Worm (Caenorhabditis elegans) whole organism, L1 larva: Measurements from ENCODE around the gene arrd-7.

Experiments
- C04F5.9 ChIP-seq: sonication (generic microtip); optimal IDR thresholded peaks from 2 replicates; lab custom pipeline; 2016; ENCODE audit warnings: missing genetic modification characterization, missing compliant biosample characterization
- C34B4.2 ChIP-seq: sonication (generic microtip); optimal IDR thresholded peaks from 2 replicates; lab custom pipeline; 2017; ENCODE audit warnings: mild to moderate bottlenecking, missing genetic modification characterization, missing compliant biosample characterization
- F16B12.6 ChIP-seq: fragments of 150-350 bp; optimal IDR thresholded peaks from 2 replicates; lab custom pipeline; 2014; ENCODE audit warnings: missing biosample characterization, missing genetic modification characterization
- aha-1 ChIP-seq: fragments of 150-350 bp; optimal IDR thresholded peaks from 2 replicates; lab custom pipeline; 2014; ENCODE audit warnings: missing biosample characterization, missing genetic modification characterization
- alr-1 ChIP-seq: fragments of 200-800 bp; sonication (Bioruptor generic); optimal IDR thresholded peaks from 2 replicates; lab custom pipeline; 2018; ENCODE audit warnings: borderline replicate concordance, mild to moderate bottlenecking, missing genetic modification characterization, missing compliant biosample characterization
- aly-2 ChIP-seq: fragments of 150-350 bp; optimal IDR thresholded peaks from 2 replicates; lab custom pipeline; 2014; ENCODE audit warnings: missing biosample characterization, missing genetic modification characterization
- ama-1 ChIP-seq: fragments of 150-350 bp; optimal IDR thresholded peaks from 2 replicates; lab custom pipeline; 2014
- blmp-1 ChIP-seq: fragments of 150-350 bp; optimal IDR thresholded peaks from 2 replicates; lab custom pipeline; 2014; ENCODE audit warnings: missing biosample characterization, missing genetic modification characterization
- ceh-63 ChIP-seq: fragments of 200-800 bp; sonication (Bioruptor generic); optimal IDR thresholded peaks from 2 replicates; lab custom pipeline; 2018; ENCODE audit warnings: mild to moderate bottlenecking, missing genetic modification characterization, missing compliant biosample characterization
- ceh-8 ChIP-seq: fragments of 200-800 bp; sonication (Bioruptor generic); optimal IDR thresholded peaks from 2 replicates; lab custom pipeline; 2018; ENCODE audit warnings: mild to moderate bottlenecking, missing genetic modification characterization, moderate library complexity, missing compliant biosample characterization
- ceh-88 ChIP-seq: fragments of 200-800 bp; sonication (Bioruptor generic); IDR thresholded peaks from 2 replicates; pipeline ENCODE4 v1.3.6; 2022; ENCODE audit warnings: missing genetic modification characterization, missing compliant biosample characterization
- dpl-1 ChIP-seq, 3 experiments: fragments of 150-350 bp in 2 of 3; sonication (generic microtip) in 1 of 3; optimal IDR thresholded peaks; 2 replicates each; lab custom pipeline; 2014 to 2017; ENCODE audit warnings: missing biosample characterization in 3 of 3, missing genetic modification characterization in 3 of 3, missing genetic modification reagents in 3 of 3
- efl-1 ChIP-seq, 4 experiments: fragments of 150-350 bp; optimal IDR thresholded peaks in 3 of 4; peaks in 1 of 4; 1 replicate in 1 of 4; 2 replicates in 3 of 4; lab custom pipeline; 2014; ENCODE audit warnings: missing biosample characterization in 2 of 4, missing genetic modification characterization in 2 of 4, missing genetic modification reagents in 2 of 4
- efl-3 ChIP-seq: fragments of 200-800 bp; sonication (Bioruptor generic); optimal IDR thresholded peaks from 2 replicates; lab custom pipeline; 2018; ENCODE audit warnings: mild to moderate bottlenecking, missing genetic modification characterization, missing compliant biosample characterization
- egl-27 ChIP-seq, 2 experiments: fragments of 150-350 bp in 1 of 2; sonication (generic microtip); optimal IDR thresholded peaks; 3 replicates each; lab custom pipeline; 2017 to 2018; ENCODE audit warnings: missing biosample characterization in 2 of 2, missing genetic modification characterization in 2 of 2, missing genetic modification reagents in 2 of 2
- ets-5 ChIP-seq: fragments of 200-800 bp; sonication (Bioruptor generic); IDR thresholded peaks from 2 replicates; pipeline ENCODE4 v1.3.6; 2022; ENCODE audit warnings: missing genetic modification characterization, missing compliant biosample characterization
- fkh-8 ChIP-seq: sonication (generic microtip); optimal IDR thresholded peaks from 2 replicates; lab custom pipeline; 2016; ENCODE audit warnings: mild to moderate bottlenecking, missing genetic modification characterization, missing compliant biosample characterization
- fos-1 ChIP-seq: fragments of 150-350 bp; optimal IDR thresholded peaks from 2 replicates; lab custom pipeline; 2014; ENCODE audit warnings: missing biosample characterization, missing genetic modification characterization
- hlh-17 ChIP-seq: fragments of 200-800 bp; sonication (Bioruptor generic); optimal IDR thresholded peaks from 2 replicates; lab custom pipeline; 2018; ENCODE audit warnings: missing genetic modification characterization, mild to moderate bottlenecking, missing compliant biosample characterization, moderate library complexity, borderline replicate concordance
- hpl-2 ChIP-seq: fragments of 150-350 bp; optimal IDR thresholded peaks from 2 replicates; lab custom pipeline; 2014; ENCODE audit warnings: missing biosample characterization, missing genetic modification reagents, missing genetic modification characterization
- lin-15B ChIP-seq: fragments of 150-350 bp; sonication (generic microtip); optimal IDR thresholded peaks from 3 replicates; lab custom pipeline; 2014; ENCODE audit warnings: missing biosample characterization, missing genetic modification characterization
- lin-35 ChIP-seq, 2 experiments: fragments of 150-350 bp; optimal IDR thresholded peaks; 2 replicates each; lab custom pipeline; 2014; ENCODE audit warnings: missing biosample characterization in 2 of 2, missing genetic modification characterization in 2 of 2, missing genetic modification reagents in 2 of 2
- lin-39 ChIP-seq: fragments of 150-350 bp; optimal IDR thresholded peaks from 2 replicates; lab custom pipeline; 2014; ENCODE audit warnings: missing biosample characterization, missing genetic modification reagents, missing genetic modification characterization
- lir-3 ChIP-seq: sonication (generic microtip); optimal IDR thresholded peaks from 2 replicates; lab custom pipeline; 2016; ENCODE audit warnings: mild to moderate bottlenecking, missing genetic modification characterization, moderate library complexity, missing compliant biosample characterization; ENCODE audit not compliant: poor library complexity
- lsy-2 ChIP-seq, 2 experiments: fragments of 150-350 bp; optimal IDR thresholded peaks; 2 replicates each; lab custom pipeline; 2014; ENCODE audit warnings: missing biosample characterization in 2 of 2, missing genetic modification characterization in 2 of 2
- mef-2 ChIP-seq: fragments of 150-350 bp; optimal IDR thresholded peaks from 2 replicates; lab custom pipeline; 2014; ENCODE audit warnings: missing biosample characterization, missing genetic modification characterization
- mep-1 ChIP-seq: fragments of 150-350 bp; optimal IDR thresholded peaks from 2 replicates; lab custom pipeline; 2014; ENCODE audit warnings: missing biosample characterization, missing genetic modification characterization
- nhr-11 ChIP-seq: fragments of 150-350 bp; optimal IDR thresholded peaks from 2 replicates; lab custom pipeline; 2014; ENCODE audit warnings: missing biosample characterization, missing genetic modification characterization
- nhr-12 ChIP-seq: sonication (generic microtip); optimal IDR thresholded peaks from 2 replicates; lab custom pipeline; 2017; ENCODE audit warnings: missing biosample characterization, missing genetic modification characterization
- nhr-20 ChIP-seq: sonication (generic microtip); optimal IDR thresholded peaks from 2 replicates; lab custom pipeline; 2016; ENCODE audit warnings: mild to moderate bottlenecking, missing genetic modification characterization, missing compliant biosample characterization
- nhr-28 ChIP-seq: fragments of 150-350 bp; optimal IDR thresholded peaks from 2 replicates; lab custom pipeline; 2014; ENCODE audit warnings: missing biosample characterization, missing genetic modification characterization
- nhr-47 ChIP-seq: sonication (generic microtip); optimal IDR thresholded peaks from 2 replicates; lab custom pipeline; 2016; ENCODE audit warnings: mild to moderate bottlenecking, missing genetic modification characterization, moderate library complexity, missing compliant biosample characterization
- nhr-71 ChIP-seq: sonication (generic microtip); optimal IDR thresholded peaks from 2 replicates; lab custom pipeline; 2016; ENCODE audit warnings: mild to moderate bottlenecking, missing genetic modification characterization, moderate library complexity, missing compliant biosample characterization
- nhr-76 ChIP-seq: sonication (generic microtip); optimal IDR thresholded peaks from 2 replicates; lab custom pipeline; 2017; ENCODE audit warnings: missing biosample characterization, missing genetic modification characterization
- nhr-84 ChIP-seq: sonication (generic microtip); optimal IDR thresholded peaks from 2 replicates; lab custom pipeline; 2017; ENCODE audit warnings: missing biosample characterization, missing genetic modification characterization
- nhr-85 ChIP-seq: sonication (generic microtip); peaks from one replicate; lab custom pipeline; 2016; ENCODE audit warnings: missing genetic modification characterization, inconsistent platforms, missing compliant biosample characterization
- pax-3 ChIP-seq: fragments of 200-800 bp; sonication (Bioruptor generic); optimal IDR thresholded peaks from 2 replicates; lab custom pipeline; 2018; ENCODE audit warnings: mild to moderate bottlenecking, missing genetic modification characterization, moderate library complexity, missing compliant biosample characterization
- pqm-1 ChIP-seq: sonication (generic microtip); optimal IDR thresholded peaks from 3 replicates; lab custom pipeline; 2017; ENCODE audit warnings: missing biosample characterization, missing genetic modification characterization
- skn-1 ChIP-seq: fragments of 150-350 bp; optimal IDR thresholded peaks from 2 replicates; lab custom pipeline; 2014; ENCODE audit warnings: missing biosample characterization, missing genetic modification characterization
- snpc-4 ChIP-seq: fragments of 150-350 bp; optimal IDR thresholded peaks from 2 replicates; lab custom pipeline; 2014; ENCODE audit warnings: missing biosample characterization, missing genetic modification characterization
- sox-4 ChIP-seq: sonication (generic microtip); optimal IDR thresholded peaks from 2 replicates; lab custom pipeline; 2016; ENCODE audit warnings: missing genetic modification characterization, missing compliant biosample characterization
- sptf-1 ChIP-seq: fragments of 150-350 bp; optimal IDR thresholded peaks from 2 replicates; lab custom pipeline; 2014; ENCODE audit warnings: missing biosample characterization, missing genetic modification characterization
- tbx-2 ChIP-seq: sonication (generic microtip); optimal IDR thresholded peaks from 2 replicates; lab custom pipeline; 2016; ENCODE audit warnings: missing genetic modification characterization, missing compliant biosample characterization
- unc-98 ChIP-seq: fragments of 200-800 bp; sonication (Bioruptor generic); IDR thresholded peaks from 2 replicates; pipeline ENCODE4 v1.3.6; 2022; ENCODE audit warnings: missing genetic modification characterization, missing compliant biosample characterization
- vab-15 ChIP-seq: sonication (generic microtip); optimal IDR thresholded peaks from 2 replicates; lab custom pipeline; 2017; ENCODE audit warnings: missing genotype, mild to moderate bottlenecking, missing genetic modification characterization, missing compliant biosample characterization
- zag-1 ChIP-seq: fragments of 150-350 bp; optimal IDR thresholded peaks from 2 replicates; lab custom pipeline; 2014; ENCODE audit warnings: missing biosample characterization, missing genetic modification characterization
- zip-4 ChIP-seq: fragments of 200-800 bp; sonication (Bioruptor generic); optimal IDR thresholded peaks from 2 replicates; lab custom pipeline; 2018; ENCODE audit warnings: mild to moderate bottlenecking, missing genetic modification characterization, moderate library complexity, missing compliant biosample characterization
- ztf-11 ChIP-seq, 2 experiments: sonication (generic microtip); optimal IDR thresholded peaks; 2 replicates each; lab custom pipeline; 2016 to 2017; ENCODE audit warnings: missing genetic modification characterization in 2 of 2, missing biosample characterization in 1 of 2, missing compliant biosample characterization in 1 of 2
- ztf-4 ChIP-seq: fragments of 150-350 bp; optimal IDR thresholded peaks from 2 replicates; lab custom pipeline; 2014; ENCODE audit warnings: missing biosample characterization, missing genetic modification characterization

arrd-7 gene

ce11 chrII:12107840-12108239, 45.4 kb upstream of the arrd-7 start, which contains the start of gene Y17G7B.18 (continued):
- TF ChIP-seq efl-3: no peak
- TF ChIP-seq C34B4.2: no peak
- no peak for TF ChIP-seq unc-98
- peak; percentile 51 for TF ChIP-seq blmp-1
- peak; percentile 61 for TF ChIP-seq lin-39 (tag; lab: Kevin White, UChicago)
- no peak for TF ChIP-seq vab-15
- TF ChIP-seq pax-3 (tag; lab: Kevin White, UChicago): peak; percentile 34
- TF ChIP-seq nhr-47 (tag; lab: Kevin White, UChicago): peak; percentile 84
- no peak for TF ChIP-seq aha-1 (tag; lab: Kevin White, UChicago)
- TF ChIP-seq tbx-2 (tag; lab: Kevin White, UChicago): peak; percentile 64
- TF ChIP-seq skn-1: peak; percentile 45
- TF ChIP-seq nhr-85 (tag; lab: Kevin White, UChicago): no peak
- peak; percentile 53 for TF ChIP-seq fos-1
- TF ChIP-seq alr-1 (tag; lab: Kevin White, UChicago): no peak
- TF ChIP-seq fkh-8 (tag; lab: Kevin White, UChicago): peak; percentile 85
- peak; percentile 91 for TF ChIP-seq mep-1 (tag; lab: Kevin White, UChicago)
- no peak for TF ChIP-seq ama-1 (lab: Kevin White, UChicago)
- TF ChIP-seq nhr-11 (tag; lab: Kevin White, UChicago): no peak
- TF ChIP-seq ztf-11 (tag; optimal IDR thresholded peaks at IDR 0.05; lab: Kevin White, UChicago): peak in 1 of 2 experiments; percentile 33
- TF ChIP-seq hpl-2: no peak
- peak; percentile 62 for TF ChIP-seq nhr-20 (tag; lab: Kevin White, UChicago)
- TF ChIP-seq dpl-1 (GFP tag; optimal IDR thresholded peaks at IDR 0.05; lab: Kevin White, UChicago): peak; percentile 96 to 98 (median 97)
- TF ChIP-seq nhr-71 (tag; lab: Kevin White, UChicago): peak; percentile 82
- no peak for TF ChIP-seq nhr-12 (tag; lab: Kevin White, UChicago)
- TF ChIP-seq ceh-8: no peak
- TF ChIP-seq snpc-4 (tag; lab: Kevin White, UChicago): peak; percentile 65
- no peak for TF ChIP-seq egl-27 (tag; optimal IDR thresholded peaks at IDR 0.05; lab: Kevin White, UChicago)
- TF ChIP-seq ztf-4 (tag; lab: Kevin White, UChicago): no peak
- TF ChIP-seq efl-1 (optimal IDR thresholded peaks at IDR 0.05; lab: Kevin White, UChicago): peak; percentile 91 to 97
- TF ChIP-seq efl-1 (GFP tag; optimal IDR thresholded peaks at IDR 0.05 in 1 of 2; lab: Kevin White, UChicago): peak; percentile 98 to 100
- TF ChIP-seq F16B12.6 (tag; lab: Kevin White, UChicago): peak; percentile 59
- TF ChIP-seq zip-4 (GFP tag; lab: Kevin White, UChicago): peak; percentile 23
- TF ChIP-seq ets-5 (GFP tag; lab: Robert Waterston, UW): no peak
- peak; percentile 29 for TF ChIP-seq sox-4
- no peak for TF ChIP-seq nhr-76 (tag; lab: Kevin White, UChicago)
- TF ChIP-seq sptf-1 (tag; lab: Kevin White, UChicago): no peak
- TF ChIP-seq nhr-28 (tag; lab: Kevin White, UChicago): no peak
- TF ChIP-seq zag-1 (tag; lab: Kevin White, UChicago): no peak
- no peak for TF ChIP-seq pqm-1 (tag; lab: Kevin White, UChicago)
- TF ChIP-seq ceh-63 (GFP tag; lab: Kevin White, UChicago): no peak
- peak; percentile 79 for TF ChIP-seq aly-2
- TF ChIP-seq nhr-84 (tag; lab: Kevin White, UChicago): no peak
- TF ChIP-seq mef-2 (tag; lab: Kevin White, UChicago): peak; percentile 62
- no peak for TF ChIP-seq C04F5.9 (tag; lab: Kevin White, UChicago)
- TF ChIP-seq lin-35 (GFP tag; optimal IDR thresholded peaks at IDR 0.05; lab: Kevin White, UChicago): peak; percentile 96 to 98
- TF ChIP-seq lsy-2 (tag; optimal IDR thresholded peaks at IDR 0.05; lab: Kevin White, UChicago): peak; percentile 76 to 88
- peak; percentile 42; the same call in 1 of the 2 replicates for TF ChIP-seq ceh-88
- TF ChIP-seq lir-3 (tag; lab: Kevin White, UChicago): no peak
- TF ChIP-seq lin-15B: peak; percentile 56
- TF ChIP-seq hlh-17 (GFP tag; lab: Kevin White, UChicago): no peak
